Fruit fly (Drosophila melanogaster) whole organism, embryonic: Measurements from ENCODE around the gene CG44000.

ENCODE experiments used
- B-H1 ChIP-seq: fragments of 200-800 bp; sonication (Bioruptor generic); IDR thresholded peaks from 3 replicates; pipeline ENCODE4 v1.3.6; 2022; ENCODE audit warnings: missing biosample characterization, missing genetic modification characterization
- CG10147 ChIP-seq: fragments of 200-800 bp; sonication (Bioruptor generic); optimal IDR thresholded peaks from 2 replicates; lab custom pipeline; 2019; ENCODE audit warnings: missing biosample characterization, mild to moderate bottlenecking, missing genetic modification characterization, moderate library complexity
- CG10366 ChIP-seq: fragments of 200-800 bp; sonication (Bioruptor generic); IDR thresholded peaks from 2 replicates; pipeline ENCODE4 v1.3.6; 2022; ENCODE audit warnings: missing biosample characterization, missing genetic modification characterization
- CG10431 ChIP-seq: fragments of 200-800 bp; sonication (Bioruptor generic); optimal IDR thresholded peaks from 3 replicates; lab custom pipeline; 2018; ENCODE audit warnings: missing biosample characterization, mild to moderate bottlenecking, missing genetic modification characterization
- CG10959 ChIP-seq: fragments of 200-800 bp; sonication (Bioruptor generic); IDR thresholded peaks from 2 replicates; pipeline ENCODE4 v1.3.6; 2022; ENCODE audit warnings: missing biosample characterization, missing genetic modification characterization
- CG10979 ChIP-seq: fragments of 200-800 bp; sonication (Bioruptor generic); optimal IDR thresholded peaks from 2 replicates; lab custom pipeline; 2018; ENCODE audit warnings: missing biosample characterization, mild to moderate bottlenecking, missing genetic modification characterization, moderate library complexity
- CG11093 ChIP-seq: fragments of 200-800 bp; sonication (Bioruptor generic); IDR thresholded peaks from 3 replicates; pipeline ENCODE4 v1.3.6; 2022; ENCODE audit warnings: missing biosample characterization, missing genetic modification characterization
- CG12299 ChIP-seq: fragments of 200-800 bp; sonication (Bioruptor generic); optimal IDR thresholded peaks from 2 replicates; lab custom pipeline; 2018; ENCODE audit warnings: missing biosample characterization, mild to moderate bottlenecking, missing genetic modification characterization
- CG14860 ChIP-seq: fragments of 200-800 bp; sonication (Bioruptor generic); IDR thresholded peaks from 3 replicates; pipeline ENCODE4 v1.3.6; 2022; ENCODE audit warnings: missing biosample characterization, missing genetic modification characterization; ENCODE audit not compliant: partially characterized antibody
- CG1647 ChIP-seq: fragments of 200-800 bp; sonication (Bioruptor generic); optimal IDR thresholded peaks from 3 replicates; lab custom pipeline; 2016; ENCODE audit warnings: missing biosample characterization, missing genetic modification characterization
- CG17361 ChIP-seq: fragments of 200-800 bp; sonication (Bioruptor generic); IDR thresholded peaks from 3 replicates; pipeline ENCODE4 v1.3.6; 2022; ENCODE audit warnings: missing biosample characterization, missing genetic modification characterization
- CG31388 ChIP-seq: fragments of 200-800 bp; sonication (Bioruptor generic); optimal IDR thresholded peaks from 2 replicates; lab custom pipeline; 2016; ENCODE audit warnings: missing biosample characterization, missing genetic modification characterization
- CG3726 ChIP-seq: fragments of 200-800 bp; sonication (Bioruptor generic); IDR thresholded peaks from 3 replicates; pipeline ENCODE4, ENCODE4 v1.3.6; 2022; ENCODE audit warnings: missing biosample characterization, missing genetic modification characterization
- CG4328 ChIP-seq: fragments of 200-800 bp; sonication (Bioruptor generic); optimal IDR thresholded peaks from 3 replicates; lab custom pipeline; 2017; ENCODE audit warnings: missing biosample characterization, missing genetic modification reagents, missing genetic modification characterization
- CG4707 ChIP-seq: fragments of 200-800 bp; sonication (Bioruptor generic); optimal IDR thresholded peaks from 2 replicates; lab custom pipeline; 2018; ENCODE audit warnings: missing biosample characterization, mild to moderate bottlenecking, missing genetic modification characterization, moderate library complexity
- CG6683 ChIP-seq: fragments of 200-800 bp; sonication (Bioruptor generic); optimal IDR thresholded peaks from 2 replicates; lab custom pipeline; 2017; ENCODE audit warnings: missing biosample characterization, mild to moderate bottlenecking, missing genetic modification characterization, missing genetic modification reagents
- CG6813 ChIP-seq: fragments of 200-800 bp; sonication (Bioruptor generic); optimal IDR thresholded peaks from 2 replicates; lab custom pipeline; 2017; ENCODE audit warnings: missing biosample characterization, missing genetic modification characterization, mild to moderate bottlenecking, moderate library complexity, missing genetic modification reagents
- CG7357 ChIP-seq: fragments of 200-800 bp; sonication (Bioruptor generic); IDR thresholded peaks from 3 replicates; pipeline ENCODE4 v1.3.6; 2022; ENCODE audit warnings: missing biosample characterization, missing genetic modification characterization
- CG8281 ChIP-seq: fragments of 200-800 bp; sonication (Bioruptor generic); optimal IDR thresholded peaks from 2 replicates; lab custom pipeline; 2018; ENCODE audit warnings: missing biosample characterization, mild to moderate bottlenecking, missing genetic modification characterization, moderate library complexity
- CG8388 ChIP-seq: fragments of 200-800 bp; sonication (Bioruptor generic); optimal IDR thresholded peaks from 2 replicates; lab custom pipeline; 2019; ENCODE audit warnings: missing biosample characterization, mild to moderate bottlenecking, missing genetic modification characterization, moderate library complexity
- CG9437 ChIP-seq: fragments of 200-800 bp; sonication (Bioruptor generic); optimal IDR thresholded peaks from 2 replicates; lab custom pipeline; 2018; ENCODE audit warnings: missing biosample characterization, mild to moderate bottlenecking, missing genetic modification characterization
- CG9817 ChIP-seq: fragments of 200-800 bp; sonication (Bioruptor generic); optimal IDR thresholded peaks from 2 replicates; lab custom pipeline; 2018; ENCODE audit warnings: missing biosample characterization, mild to moderate bottlenecking, missing genetic modification characterization, moderate library complexity
- CG9932 ChIP-seq: fragments of 200-800 bp; sonication (Bioruptor generic); IDR thresholded peaks from 2 replicates; pipeline ENCODE4 v1.3.6; 2022; ENCODE audit warnings: missing biosample characterization, missing genetic modification characterization
- Dbx ChIP-seq: fragments of 200-800 bp; sonication (Bioruptor generic); IDR thresholded peaks from 3 replicates; pipeline ENCODE4 v1.3.6; 2022; ENCODE audit warnings: missing biosample characterization, missing genetic modification characterization
- Gug ChIP-seq: fragments of 200-800 bp; sonication (Bioruptor generic); IDR thresholded peaks from 4 replicates; pipeline ENCODE4 v1.3.6; 2022; ENCODE audit warnings: missing biosample characterization, missing genetic modification characterization
- H15 ChIP-seq: fragments of 200-800 bp; sonication (Bioruptor generic); IDR thresholded peaks from 3 replicates; pipeline ENCODE4 v1.3.6; 2022; ENCODE audit warnings: missing biosample characterization, missing genetic modification characterization
- HmgZ ChIP-seq: fragments of 200-800 bp; sonication (Bioruptor generic); optimal IDR thresholded peaks from 2 replicates; lab custom pipeline; 2018; ENCODE audit warnings: missing biosample characterization, mild to moderate bottlenecking, missing genetic modification characterization
- Hmr ChIP-seq: fragments of 200-800 bp; sonication (Bioruptor generic); optimal IDR thresholded peaks from 3 replicates; lab custom pipeline; 2017; ENCODE audit warnings: mild to moderate bottlenecking, missing biosample characterization, missing genetic modification reagents, missing genetic modification characterization
- Kr ChIP-seq: fragments of 200-800 bp; sonication (Bioruptor generic); optimal IDR thresholded peaks from 2 replicates; lab custom pipeline; 2017; ENCODE audit warnings: missing biosample characterization, mild to moderate bottlenecking, missing genetic modification characterization
- Nf-YB ChIP-seq: fragments of 200-800 bp; sonication (Bioruptor generic); optimal IDR thresholded peaks from 3 replicates; lab custom pipeline; 2019; ENCODE audit warnings: missing biosample characterization, mild to moderate bottlenecking, missing genetic modification characterization, moderate library complexity
- Oli ChIP-seq: fragments of 200-800 bp; sonication (Bioruptor generic); optimal IDR thresholded peaks from 2 replicates; lab custom pipeline; 2018; ENCODE audit warnings: missing biosample characterization, mild to moderate bottlenecking, missing genetic modification characterization, moderate library complexity
- bowl ChIP-seq: fragments of 200-800 bp; sonication (Bioruptor generic); IDR thresholded peaks from 2 replicates; pipeline ENCODE4 v1.3.6; 2022; ENCODE audit warnings: missing biosample characterization, missing genetic modification characterization
- cas ChIP-seq: fragments of 200-800 bp; sonication (Bioruptor generic); IDR thresholded peaks from 2 replicates; pipeline ENCODE4 v1.3.6; 2022; ENCODE audit warnings: missing biosample characterization, missing genetic modification characterization
- chm ChIP-seq: fragments of 200-800 bp; sonication (Bioruptor generic); IDR thresholded peaks from 2 replicates; pipeline ENCODE4 v1.3.6; 2022; ENCODE audit warnings: missing biosample characterization, missing genetic modification characterization
- dimm ChIP-seq: fragments of 200-800 bp; sonication (Bioruptor generic); IDR thresholded peaks from 2 replicates; pipeline ENCODE4 v1.3.6; 2022; ENCODE audit warnings: missing biosample characterization, missing genetic modification characterization
- eve ChIP-seq, 2 experiments: fragments of >200 bp; optimal IDR thresholded peaks; 2 replicates each; lab custom pipeline; 2017; ENCODE audit warnings: missing biosample characterization in 2 of 2, missing genetic modification characterization in 2 of 2
- fu2 ChIP-seq: fragments of 200-800 bp; sonication (Bioruptor generic); optimal IDR thresholded peaks from 2 replicates; lab custom pipeline; 2016; ENCODE audit warnings: missing biosample characterization, missing genetic modification characterization
- h ChIP-seq: fragments of >200 bp; optimal IDR thresholded peaks from 2 replicates; lab custom pipeline; 2017
- hth ChIP-seq: fragments of >200 bp; optimal IDR thresholded peaks from 2 replicates; lab custom pipeline; 2017; ENCODE audit warnings: inconsistent platforms
- klu ChIP-seq: fragments of 200-800 bp; sonication (Bioruptor generic); IDR thresholded peaks from 2 replicates; pipeline ENCODE4 v1.3.6; 2022; ENCODE audit warnings: missing biosample characterization, missing genetic modification characterization
- lab ChIP-seq: fragments of 200-800 bp; sonication (Bioruptor generic); optimal IDR thresholded peaks from 3 replicates; lab custom pipeline; 2017; ENCODE audit warnings: missing biosample characterization, missing genetic modification characterization, mild to moderate bottlenecking, moderate library complexity, missing genetic modification reagents
- p53 ChIP-seq: fragments of 200-800 bp; sonication (Bioruptor generic); optimal IDR thresholded peaks from 2 replicates; lab custom pipeline; 2016; ENCODE audit warnings: missing biosample characterization, missing genetic modification characterization
- pros ChIP-seq: fragments of 200-800 bp; sonication (Bioruptor generic); optimal IDR thresholded peaks from 3 replicates; lab custom pipeline; 2019; ENCODE audit warnings: missing biosample characterization, mild to moderate bottlenecking, missing genetic modification characterization, moderate library complexity
- sc ChIP-seq, 3 experiments: fragments of >200 bp in 2 of 3; fragments of 200-800 bp in 1 of 3; sonication (Bioruptor generic) in 1 of 3; optimal IDR thresholded peaks; 2 replicates in 2 of 3; 3 replicates in 1 of 3; lab custom pipeline; 2017; ENCODE audit warnings: mild to moderate bottlenecking in 1 of 3, missing biosample characterization in 1 of 3, missing genetic modification characterization in 1 of 3, missing genetic modification reagents in 1 of 3
- sisA ChIP-seq: fragments of 200-800 bp; sonication (Bioruptor generic); IDR thresholded peaks from 2 replicates; pipeline ENCODE4 v1.3.6; 2022; ENCODE audit warnings: missing biosample characterization, missing genetic modification characterization
- so ChIP-seq: fragments of 200-800 bp; sonication (Bioruptor generic); IDR thresholded peaks from 3 replicates; pipeline ENCODE4 v1.3.6; 2022; ENCODE audit warnings: missing biosample characterization, missing genetic modification characterization
- sug ChIP-seq: fragments of 200-800 bp; optimal IDR thresholded peaks from 2 replicates; lab custom pipeline; 2019; ENCODE audit warnings: missing biosample characterization, mild to moderate bottlenecking, missing genetic modification characterization, moderate library complexity
- unc-4 ChIP-seq: fragments of 200-800 bp; sonication (Bioruptor generic); IDR thresholded peaks from 2 replicates; pipeline ENCODE4 v1.3.6; 2022; ENCODE audit warnings: missing biosample characterization, missing genetic modification characterization; ENCODE audit not compliant: partially characterized antibody
- wek ChIP-seq: fragments of 200-800 bp; sonication (Bioruptor generic); optimal IDR thresholded peaks from 3 replicates; lab custom pipeline; 2018; ENCODE audit warnings: missing biosample characterization, mild to moderate bottlenecking, missing genetic modification characterization, moderate library complexity

The CG44000 gene

dm6 chr2L:5004677-5005463 is 38.2 kb upstream of the CG44000 start (continued):
- no peak for TF ChIP-seq sc (optimal IDR thresholded peaks at IDR 0.05; lab: Kevin White, UChicago)
- peak; percentile 79 for TF ChIP-seq sc (GFP tag; optimal IDR thresholded peaks at IDR 0.05; lab: Kevin White, UChicago)
- TF ChIP-seq CG14860 (GFP tag; lab: Robert Waterston, UW), result no peak
- peak; percentile 97 for TF ChIP-seq sisA (GFP tag; lab: Robert Waterston, UW)
- peak; percentile 87 for TF ChIP-seq CG4328
- peak; percentile 95 for TF ChIP-seq CG12299
- TF ChIP-seq CG1647 (GFP tag; lab: Kevin White, UChicago), result peak; percentile 92
- TF ChIP-seq Dbx, result peak; percentile 98
- peak; percentile 92 for TF ChIP-seq CG17361 (GFP tag; lab: Robert Waterston, UW)
- TF ChIP-seq CG9437 (GFP tag; lab: Kevin White, UChicago), result peak; percentile 90
- TF ChIP-seq chm (GFP tag; lab: Robert Waterston, UW), result peak; percentile 94
- TF ChIP-seq bowl (GFP tag; lab: Robert Waterston, UW), result peak; percentile 84; the same call in 1 of the 2 replicates
- peak; percentile 92 for TF ChIP-seq sug (tag; lab: Kevin White, UChicago)
- TF ChIP-seq CG3726 (GFP tag; lab: Robert Waterston, UW), result peak; percentile 93
- peak; percentile 91 for TF ChIP-seq CG10979 (tag; lab: Kevin White, UChicago)
- peak; percentile 75 for TF ChIP-seq Nf-YB (GFP tag; lab: Kevin White, UChicago)
- peak; percentile 44 for TF ChIP-seq wek (GFP tag; lab: Kevin White, UChicago)
- TF ChIP-seq Hmr (GFP tag; lab: Kevin White, UChicago), result peak; percentile 98
- no peak for TF ChIP-seq Kr (GFP tag; lab: Kevin White, UChicago)
- no peak for TF ChIP-seq eve (GFP tag; optimal IDR thresholded peaks at IDR 0.05; lab: Kevin White, UChicago)
- peak; percentile 91 for TF ChIP-seq CG8388 (GFP tag; lab: Kevin White, UChicago)
- peak; percentile 96 for TF ChIP-seq CG10147 (GFP tag; lab: Kevin White, UChicago)
- TF ChIP-seq fu2 (GFP tag; lab: Kevin White, UChicago), result peak; percentile 95
- peak; percentile 80 for TF ChIP-seq CG4707
- peak; percentile 84 for TF ChIP-seq CG8281 (tag; lab: Kevin White, UChicago)
- peak; percentile 99 for TF ChIP-seq lab (GFP tag; lab: Kevin White, UChicago)
- peak; percentile 92; the same call in 2 of the 3 replicates for TF ChIP-seq CG11093 (GFP tag; lab: Robert Waterston, UW)
- peak; percentile 90 for TF ChIP-seq B-H1 (GFP tag; lab: Robert Waterston, UW)
- peak; percentile 93 for TF ChIP-seq CG6683
- peak; percentile 79 for TF ChIP-seq CG31388 (GFP tag; lab: Kevin White, UChicago)
- peak; percentile 94 for TF ChIP-seq CG6813 (GFP tag; lab: Kevin White, UChicago)
- peak; percentile 96 for TF ChIP-seq CG9817
- TF ChIP-seq CG10959 (GFP tag; lab: Robert Waterston, UW), result peak; percentile 87
- TF ChIP-seq h (lab: Kevin White, UChicago), result no peak
- TF ChIP-seq Gug, result peak; percentile 97
- TF ChIP-seq CG10366 (GFP tag; lab: Robert Waterston, UW), result peak; percentile 95
- peak; percentile 96 for TF ChIP-seq so (GFP tag; lab: Robert Waterston, UW)
- TF ChIP-seq cas, result peak; percentile 95
- peak; percentile 90 for TF ChIP-seq dimm (GFP tag; lab: Robert Waterston, UW)
- TF ChIP-seq pros, result no peak
- TF ChIP-seq H15 (GFP tag; lab: Robert Waterston, UW), result peak; percentile 96
- TF ChIP-seq hth (lab: Kevin White, UChicago), result no peak
- peak; percentile 89 for TF ChIP-seq p53 (GFP tag; lab: Kevin White, UChicago)
- peak; percentile 96 for TF ChIP-seq HmgZ (tag; lab: Kevin White, UChicago)
- peak; percentile 92 for TF ChIP-seq klu
- TF ChIP-seq Oli (tag; lab: Kevin White, UChicago), result peak; percentile 93
- peak; percentile 65 for TF ChIP-seq CG10431 (GFP tag; lab: Kevin White, UChicago)
- TF ChIP-seq CG9932 (GFP tag; lab: Robert Waterston, UW), result peak; percentile 97
- no peak for TF ChIP-seq unc-4 (GFP tag; lab: Robert Waterston, UW)
- peak; percentile 87 for TF ChIP-seq CG7357
